Worm (Caenorhabditis elegans) whole organism, early embryonic: Measurements from ENCODE around the gene F54G2.1.

Source experiments
- ama-1 ChIP-seq: fragments of 150-350 bp; optimal IDR thresholded peaks from 2 replicates; lab custom pipeline; 2014
- sea-1 ChIP-seq: fragments of 200-800 bp; sonication (Bioruptor generic); conservative IDR thresholded peaks from 2 replicates; pipeline ENCODE4 v1.3.6; 2022; ENCODE audit warnings: missing genetic modification characterization, missing compliant biosample characterization

DNA sequence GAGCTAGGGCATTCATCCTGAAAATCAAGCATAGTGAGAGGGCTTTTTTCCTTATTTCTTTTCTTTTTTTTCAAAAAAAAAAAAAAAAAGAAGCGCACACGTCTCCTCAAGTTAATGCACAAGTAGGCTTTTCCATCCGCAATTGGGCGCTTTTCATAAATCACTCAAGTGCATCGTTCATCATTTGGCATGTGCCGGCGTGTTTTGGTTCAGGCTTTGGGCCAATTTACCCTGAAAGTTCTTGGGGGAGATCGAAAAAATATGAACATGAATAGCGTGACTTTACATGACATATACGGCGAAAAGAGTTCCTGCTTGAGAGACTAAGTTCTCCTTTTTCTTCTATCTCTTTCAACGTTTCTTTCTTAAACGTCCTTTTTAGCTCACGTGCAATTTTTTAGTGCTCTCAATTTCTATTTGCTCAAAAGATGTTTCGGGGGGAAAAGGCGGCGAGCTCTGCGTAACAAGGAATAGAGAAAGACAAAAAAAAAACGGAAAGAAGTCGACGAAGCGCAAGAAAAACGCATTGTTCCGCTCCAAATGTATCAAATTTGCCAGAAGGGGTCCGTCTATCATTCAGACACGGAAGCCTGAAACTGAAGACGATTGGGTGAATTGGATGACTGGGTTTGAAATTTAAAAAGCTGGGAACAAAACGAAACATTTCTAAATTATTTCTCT, 63.0 kb downstream of the F54G2.1 start:
- TF ChIP-seq ama-1 (lab: Kevin White, UChicago) (no peak), sea-1 (GFP tag; lab: Robert Waterston, UW) (no peak)
